Fruit fly (Drosophila melanogaster): ENCODE measurements around the gene CG17440.

Gene CG17440

dm6 chrX:9282783-9283289 is 13.1 kb upstream of the CG17440 start, which contains the start of gene c11.1 (continued):
- TF ChIP-seq Spps (tag; optimal IDR thresholded peaks at IDR 0.05) (no peak), maf-S (GFP tag; optimal IDR thresholded peaks at IDR 0.05) (no peak), CG14014 (GFP tag; IDR thresholded peaks at IDR 0.05) (no peak), phol (tag; optimal IDR thresholded peaks at IDR 0.05) (peak; percentile 19), bsh (GFP tag; optimal IDR thresholded peaks at IDR 0.05) (no peak), HLHmδ (GFP tag; optimal IDR thresholded peaks at IDR 0.05) (no peak), CG1832 (GFP tag; optimal IDR thresholded peaks at IDR 0.05) (no peak), sug (tag; optimal IDR thresholded peaks at IDR 0.05) (peak; percentile 49), zen2 (GFP tag; IDR thresholded peaks at IDR 0.05; ENCODE audit: partially characterized antibody) (no peak), dpn (GFP tag; optimal IDR thresholded peaks at IDR 0.05) (peak in 1 of 2 experiments; percentile 5), Fer2 (tag; optimal IDR thresholded peaks at IDR 0.05) (no peak), CG3995 (GFP tag; optimal IDR thresholded peaks at IDR 0.05) (no peak), zf30C (GFP tag; optimal IDR thresholded peaks at IDR 0.05) (no peak), insv (GFP tag; optimal IDR thresholded peaks at IDR 0.05) (no peak), Gsc (GFP tag; IDR thresholded peaks at IDR 0.05) (no peak), wdn (GFP tag; IDR thresholded peaks at IDR 0.05) (no peak), Hr3 (GFP tag; optimal IDR thresholded peaks at IDR 0.05) (no peak), CG1603 (tag; optimal IDR thresholded peaks at IDR 0.05) (no peak), CG12071 (GFP tag; optimal IDR thresholded peaks at IDR 0.05) (no peak), Camta (GFP tag; optimal IDR thresholded peaks at IDR 0.05) (no peak), CG4820 (GFP tag; optimal IDR thresholded peaks at IDR 0.05) (no peak), nom (GFP tag; optimal IDR thresholded peaks at IDR 0.05) (peak; percentile 28), mam (GFP tag; optimal IDR thresholded peaks at IDR 0.05) (no peak), CG6272 (GFP tag; IDR thresholded peaks at IDR 0.05) (no peak), Dp (GFP tag; optimal IDR thresholded peaks at IDR 0.05) (peak; percentile 66), CG3163 (GFP tag; optimal IDR thresholded peaks at IDR 0.05) (peak; percentile 65), slou (GFP tag; optimal IDR thresholded peaks at IDR 0.05) (no peak), CG13775 (GFP tag; optimal IDR thresholded peaks at IDR 0.05) (no peak), Lim3 (GFP tag; IDR thresholded peaks at IDR 0.05) (no peak), CG11695 (GFP tag; IDR thresholded peaks at IDR 0.05) (no peak), wek (GFP tag; optimal IDR thresholded peaks at IDR 0.05) (no peak), CG16813 (GFP tag; IDR thresholded peaks at IDR 0.05; ENCODE audit: partially characterized antibody) (peak; percentile 29; the same call in 1 of the 3 replicates), hb (GFP tag; IDR thresholded peaks at IDR 0.05; ENCODE audit: partially characterized antibody) (no peak), D19B (GFP tag; optimal IDR thresholded peaks at IDR 0.05) (no peak), fu2 (GFP tag; optimal IDR thresholded peaks at IDR 0.05) (no peak), CG31388 (GFP tag; optimal IDR thresholded peaks at IDR 0.05) (no peak), nau (GFP tag; optimal IDR thresholded peaks at IDR 0.05) (no peak), gro (GFP tag; optimal IDR thresholded peaks at IDR 0.05) (no peak), row (GFP tag; IDR thresholded peaks at IDR 0.05) (peak; percentile 35; the same call in 2 of the 3 replicates), sima (GFP tag; optimal IDR thresholded peaks at IDR 0.05) (no peak), lola (GFP tag; optimal IDR thresholded peaks at IDR 0.05) (no peak), cas (GFP tag; IDR thresholded peaks at IDR 0.05) (no peak), Trl (optimal IDR thresholded peaks at IDR 0.05) (no peak), Trl (GFP tag; optimal IDR thresholded peaks at IDR 0.05) (no peak), NfI (GFP tag; optimal IDR thresholded peaks at IDR 0.05) (no peak), CG6854 (GFP tag; optimal IDR thresholded peaks at IDR 0.05) (no peak), CG7556 (GFP tag; optimal IDR thresholded peaks at IDR 0.05) (no peak), CG14710 (tag; optimal IDR thresholded peaks at IDR 0.05) (peak; percentile 38), CHES-1-like (GFP tag; optimal IDR thresholded peaks at IDR 0.05) (peak; percentile 55), MESR4 (GFP tag; optimal IDR thresholded peaks at IDR 0.05) (peak; percentile 73), knrl (GFP tag; IDR thresholded peaks at IDR 0.05; ENCODE audit: partially characterized antibody) (peak; percentile 53; the same call in 2 of the 3 replicates)
